Fruit fly (Drosophila melanogaster): ENCODE results near the gene CG13377.

DNA sequence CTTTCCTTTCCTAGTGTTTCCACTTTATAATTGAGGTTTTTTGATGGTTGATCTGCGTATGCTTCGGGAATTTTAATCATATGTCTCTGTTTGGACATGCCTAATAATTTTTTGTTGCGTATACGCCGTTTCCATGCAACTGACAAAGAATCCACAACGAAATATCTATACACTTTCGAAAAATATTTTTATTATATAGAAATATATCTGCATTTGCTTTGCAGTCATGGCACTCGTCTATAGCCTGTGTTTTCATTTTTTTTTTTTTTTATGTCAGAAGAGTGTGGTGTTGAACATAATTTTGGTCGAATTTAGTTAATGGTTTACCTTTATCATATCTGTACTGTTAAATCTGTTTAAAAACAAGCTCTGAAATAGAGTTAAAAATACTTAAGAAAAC lies 963 bp downstream of the CG13377 start:
- no peak for TF ChIP-seq CG8301 (tag; optimal IDR thresholded peaks at IDR 0.05)
- no peak for TF ChIP-seq CG10348 (GFP tag; IDR thresholded peaks at IDR 0.05)
- TF ChIP-seq rn (GFP tag; IDR thresholded peaks at IDR 0.05) = no peak
- TF ChIP-seq Ets98B (GFP tag; IDR thresholded peaks at IDR 0.05) = no peak
- no peak for TF ChIP-seq CG32121 (GFP tag; IDR thresholded peaks at IDR 0.05)
- no peak for TF ChIP-seq CG9948 (tag; optimal IDR thresholded peaks at IDR 0.05)
- TF ChIP-seq D1 (tag; optimal IDR thresholded peaks at IDR 0.05) = no peak
- peak; percentile 26 for TF ChIP-seq CG8159 (tag; optimal IDR thresholded peaks at IDR 0.05)
- no peak for TF ChIP-seq gl (tag; optimal IDR thresholded peaks at IDR 0.05)
- TF ChIP-seq Pif1B (GFP tag; optimal IDR thresholded peaks at IDR 0.05) = peak; percentile 20
- TF ChIP-seq CG13204 (GFP tag; optimal IDR thresholded peaks at IDR 0.05) = no peak
- no peak for TF ChIP-seq CG12605 (GFP tag; IDR thresholded peaks at IDR 0.05)

All from whole organism, pupa.